Worm (Caenorhabditis elegans) whole organism, young adult: ENCODE measurements around the gene T14A8.2.

Experiments
- B0336.3 ChIP-seq: fragments of 200-800 bp; sonication (Bioruptor generic); IDR thresholded peaks from 2 replicates; pipeline ENCODE4 v1.3.6; 2022; ENCODE audit warnings: missing genetic modification characterization, missing compliant biosample characterization
- F37B4.10 ChIP-seq: fragments of 200-800 bp; sonication (Bioruptor generic); IDR thresholded peaks from 2 replicates; pipeline ENCODE4 v1.3.6; 2022; ENCODE audit warnings: missing genetic modification characterization, missing compliant biosample characterization
- F39B2.1 ChIP-seq: fragments of 200-800 bp; sonication (Bioruptor generic); IDR thresholded peaks from 2 replicates; pipeline ENCODE4 v1.3.6; 2022; ENCODE audit warnings: missing genetic modification reagents, missing genetic modification characterization, missing compliant biosample characterization
- F49E8.2 ChIP-seq: sonication (generic microtip); optimal IDR thresholded peaks from 3 replicates; lab custom pipeline; 2017; ENCODE audit warnings: missing genetic modification characterization, mild to moderate bottlenecking, missing compliant biosample characterization, antibody characterized with exemption, moderate library complexity; ENCODE audit not compliant: insufficient read depth
- F52B5.7 ChIP-seq: sonication (generic microtip); optimal IDR thresholded peaks from 2 replicates; lab custom pipeline; 2016; ENCODE audit warnings: mild to moderate bottlenecking, missing genetic modification characterization, missing compliant biosample characterization
- K12H6.12 ChIP-seq: fragments of 200-800 bp; sonication (Bioruptor generic); optimal IDR thresholded peaks from 2 replicates; lab custom pipeline; 2018; ENCODE audit warnings: mild to moderate bottlenecking, missing genetic modification characterization, missing compliant biosample characterization
- T26A5.8 ChIP-seq: sonication (generic microtip); optimal IDR thresholded peaks from 2 replicates; lab custom pipeline; 2016; ENCODE audit warnings: missing genetic modification characterization, missing compliant biosample characterization
- Y79H2A.3 ChIP-seq: fragments of 200-800 bp; sonication (Bioruptor generic); conservative IDR thresholded peaks from 2 replicates; pipeline ENCODE4 v1.3.6; 2022; ENCODE audit warnings: missing genetic modification reagents, missing genetic modification characterization, missing compliant biosample characterization
- aptf-2 ChIP-seq: fragments of 200-800 bp; sonication (Bioruptor generic); conservative IDR thresholded peaks from 2 replicates; pipeline ENCODE4 v1.3.6; 2022; ENCODE audit warnings: missing genetic modification reagents, missing genetic modification characterization, missing compliant biosample characterization
- aptf-3 ChIP-seq: fragments of 200-800 bp; sonication (Bioruptor generic); IDR thresholded peaks from 2 replicates; pipeline ENCODE4 v1.3.6; 2022; ENCODE audit warnings: missing genetic modification characterization, missing compliant biosample characterization
- atf-7 ChIP-seq: sonication (generic microtip); optimal IDR thresholded peaks from 2 replicates; lab custom pipeline; 2017; ENCODE audit warnings: mild to moderate bottlenecking, missing genetic modification characterization, missing compliant biosample characterization
- attf-3 ChIP-seq: fragments of 200-800 bp; sonication (Bioruptor generic); conservative IDR thresholded peaks from 2 replicates; pipeline ENCODE4 v1.3.6; 2022; ENCODE audit warnings: missing genetic modification reagents, missing genetic modification characterization, missing compliant biosample characterization
- attf-6 ChIP-seq: fragments of 200-800 bp; sonication (Bioruptor generic); IDR thresholded peaks from 2 replicates; pipeline ENCODE4 v1.3.6; 2022; ENCODE audit warnings: missing genetic modification reagents, missing genetic modification characterization, missing compliant biosample characterization
- ceh-27 ChIP-seq: fragments of 200-800 bp; sonication (Bioruptor generic); optimal IDR thresholded peaks from 2 replicates; lab custom pipeline; 2018; ENCODE audit warnings: mild to moderate bottlenecking, missing genetic modification characterization, moderate library complexity, missing compliant biosample characterization
- ceh-40 ChIP-seq: fragments of 200-800 bp; sonication (Bioruptor generic); IDR thresholded peaks from 2 replicates; pipeline ENCODE4 v1.3.6; 2022; ENCODE audit warnings: missing genetic modification characterization, missing compliant biosample characterization
- die-1 ChIP-seq: sonication (generic microtip); optimal IDR thresholded peaks from 2 replicates; lab custom pipeline; 2016; ENCODE audit warnings: missing genotype, mild to moderate bottlenecking, missing genetic modification characterization, missing compliant biosample characterization
- dpl-1 ChIP-seq: fragments of 150-350 bp; optimal IDR thresholded peaks from 2 replicates; lab custom pipeline; 2014; ENCODE audit warnings: missing biosample characterization, missing genetic modification reagents, missing genetic modification characterization
- egl-18 ChIP-seq: fragments of 200-800 bp; sonication (Bioruptor generic); IDR thresholded peaks from 2 replicates; pipeline ENCODE4 v1.3.6; 2022; ENCODE audit warnings: missing genetic modification reagents, missing genetic modification characterization, missing compliant biosample characterization
- egl-44 ChIP-seq: fragments of 200-800 bp; sonication (Bioruptor generic); IDR thresholded peaks from 2 replicates; pipeline ENCODE4 v1.3.6; 2022; ENCODE audit warnings: missing genetic modification reagents, missing genetic modification characterization, missing compliant biosample characterization
- ekl-4 ChIP-seq: fragments of 200-800 bp; sonication (Bioruptor generic); IDR thresholded peaks from 2 replicates; pipeline ENCODE4 v1.3.6; 2022; ENCODE audit warnings: missing genetic modification reagents, missing genetic modification characterization, missing compliant biosample characterization
- ets-4 ChIP-seq: fragments of 200-800 bp; sonication (Bioruptor generic); optimal IDR thresholded peaks from 2 replicates; lab custom pipeline; 2018; ENCODE audit warnings: mild to moderate bottlenecking, missing genetic modification characterization, missing compliant biosample characterization
- gei-17 ChIP-seq: fragments of 200-800 bp; sonication (Bioruptor generic); optimal IDR thresholded peaks from 2 replicates; lab custom pipeline; 2018; ENCODE audit warnings: mild to moderate bottlenecking, missing genetic modification characterization, missing compliant biosample characterization
- hlh-12 ChIP-seq: sonication (generic microtip); optimal IDR thresholded peaks from 2 replicates; lab custom pipeline; 2016; ENCODE audit warnings: missing genetic modification characterization, missing compliant biosample characterization
- hmg-1.2 ChIP-seq: fragments of 200-800 bp; sonication (Bioruptor generic); IDR thresholded peaks from 2 replicates; pipeline ENCODE4 v1.3.6; 2022; ENCODE audit warnings: missing genetic modification reagents, missing genetic modification characterization, missing compliant biosample characterization
- let-526 ChIP-seq: fragments of 200-800 bp; sonication (Bioruptor generic); IDR thresholded peaks from 2 replicates; pipeline ENCODE4 v1.3.6; 2022; ENCODE audit warnings: missing genetic modification reagents, missing genetic modification characterization, missing compliant biosample characterization
- lin-40 ChIP-seq: sonication (generic microtip); optimal IDR thresholded peaks from 2 replicates; lab custom pipeline; 2016; ENCODE audit warnings: missing genetic modification characterization, mild to moderate bottlenecking, missing compliant biosample characterization, missing genotype, missing genetic modification reagents
- lir-1 ChIP-seq: fragments of 200-800 bp; sonication (Bioruptor generic); conservative IDR thresholded peaks from 2 replicates; pipeline ENCODE4 v1.3.6; 2022; ENCODE audit warnings: missing genetic modification reagents, missing genetic modification characterization, missing compliant biosample characterization
- lsy-27 ChIP-seq: sonication (generic microtip); optimal IDR thresholded peaks from 2 replicates; lab custom pipeline; 2017; ENCODE audit warnings: missing genetic modification characterization, mild to moderate bottlenecking, missing compliant biosample characterization, antibody characterized with exemption, missing genotype, borderline replicate concordance; ENCODE audit not compliant: insufficient read depth
- madf-6 ChIP-seq: fragments of 200-800 bp; sonication (Bioruptor generic); IDR thresholded peaks from 2 replicates; pipeline ENCODE4 v1.3.6; 2022; ENCODE audit warnings: missing genetic modification reagents, missing genetic modification characterization, missing compliant biosample characterization
- madf-8 ChIP-seq: fragments of 200-800 bp; sonication (Bioruptor generic); conservative IDR thresholded peaks from 2 replicates; pipeline ENCODE4 v1.3.6; 2022; ENCODE audit warnings: missing genetic modification reagents, missing genetic modification characterization, missing compliant biosample characterization
- nfya-2 ChIP-seq: fragments of 200-800 bp; sonication (Bioruptor generic); IDR thresholded peaks from 2 replicates; pipeline ENCODE4 v1.3.6; 2022; ENCODE audit warnings: missing genetic modification reagents, missing genetic modification characterization, missing compliant biosample characterization
- nhr-27 ChIP-seq: fragments of 200-800 bp; sonication (Bioruptor generic); optimal IDR thresholded peaks from 2 replicates; lab custom pipeline; 2018; ENCODE audit warnings: mild to moderate bottlenecking, missing genetic modification characterization, moderate library complexity, missing compliant biosample characterization
- nhr-90 ChIP-seq: sonication (generic microtip); optimal IDR thresholded peaks from 2 replicates; lab custom pipeline; 2016; ENCODE audit warnings: missing genotype, mild to moderate bottlenecking, missing genetic modification characterization, missing compliant biosample characterization
- rec-8 ChIP-seq, 2 experiments: sonication (generic microtip); optimal IDR thresholded peaks; 2 replicates each; lab custom pipeline; 2016; ENCODE audit warnings: mild to moderate bottlenecking in 2 of 2, missing genetic modification characterization in 2 of 2, missing genetic modification reagents in 2 of 2, missing genotype in 2 of 2, missing biosample characterization in 1 of 2, missing compliant biosample characterization in 1 of 2, moderate library complexity in 1 of 2
- rpc-1 ChIP-seq, 2 experiments: fragments of 150-350 bp in 1 of 2; sonication (generic microtip) in 1 of 2; optimal IDR thresholded peaks; 2 replicates each; lab custom pipeline; 2014 to 2018; ENCODE audit warnings: missing biosample characterization in 1 of 2, missing genetic modification characterization in 1 of 2, missing genetic modification reagents in 1 of 2, missing genotype in 1 of 2
- snpc-1.1 ChIP-seq: sonication (generic microtip); optimal IDR thresholded peaks from 2 replicates; lab custom pipeline; 2017; ENCODE audit warnings: missing genetic modification characterization, mild to moderate bottlenecking, missing compliant biosample characterization, antibody characterized with exemption, moderate library complexity, missing genotype, missing genetic modification reagents; ENCODE audit not compliant: insufficient read depth
- snpc-1.3 ChIP-seq: sonication (generic microtip); optimal IDR thresholded peaks from 2 replicates; lab custom pipeline; 2017; ENCODE audit warnings: missing genetic modification characterization, mild to moderate bottlenecking, missing compliant biosample characterization, antibody characterized with exemption, moderate library complexity, missing genotype, missing genetic modification reagents; ENCODE audit not compliant: insufficient read depth
- snpc-4 ChIP-seq, 5 experiments: fragments of 150-350 bp in 1 of 5; sonication (generic microtip) in 4 of 5; optimal IDR thresholded peaks; 2 replicates each; lab custom pipeline; 2014 to 2018; ENCODE audit warnings: missing genetic modification characterization in 5 of 5, missing biosample characterization in 3 of 5, antibody characterized with exemption in 2 of 5, mild to moderate bottlenecking in 2 of 5, missing compliant biosample characterization in 2 of 5, missing genotype in 2 of 5, moderate library complexity in 2 of 5, missing genetic modification reagents in 1 of 5
- tbp1 ChIP-seq: fragments of 200-800 bp; sonication (Bioruptor generic); optimal IDR thresholded peaks from 2 replicates; lab custom pipeline; 2018; ENCODE audit warnings: mild to moderate bottlenecking, missing genetic modification characterization, missing compliant biosample characterization
- tbx-9 ChIP-seq: sonication (generic microtip); optimal IDR thresholded peaks from 2 replicates; lab custom pipeline; 2016; ENCODE audit warnings: borderline replicate concordance, missing genetic modification characterization, inconsistent platforms, missing compliant biosample characterization
- tlf-1 ChIP-seq: fragments of 200-800 bp; sonication (Bioruptor generic); optimal IDR thresholded peaks from 2 replicates; lab custom pipeline; 2018; ENCODE audit warnings: mild to moderate bottlenecking, missing genetic modification characterization, missing compliant biosample characterization
- unc-130 ChIP-seq: sonication (generic microtip); optimal IDR thresholded peaks from 2 replicates; lab custom pipeline; 2016; ENCODE audit warnings: missing genetic modification reagents, missing genetic modification characterization, missing compliant biosample characterization
- zim-3 ChIP-seq: sonication (generic microtip); optimal IDR thresholded peaks from 2 replicates; lab custom pipeline; 2017; ENCODE audit warnings: mild to moderate bottlenecking, missing genetic modification characterization, moderate library complexity, missing compliant biosample characterization
- ztf-22 ChIP-seq: fragments of 200-800 bp; sonication (Bioruptor generic); optimal IDR thresholded peaks from 2 replicates; lab custom pipeline; 2018; ENCODE audit warnings: mild to moderate bottlenecking, missing genetic modification characterization, moderate library complexity, missing compliant biosample characterization
- ztf-26 ChIP-seq: sonication (generic microtip); optimal IDR thresholded peaks from 2 replicates; lab custom pipeline; 2017; ENCODE audit warnings: missing genetic modification characterization, missing compliant biosample characterization
- ztf-28 ChIP-seq: fragments of 200-800 bp; sonication (Bioruptor generic); IDR thresholded peaks from 2 replicates; pipeline ENCODE4 v1.3.6; 2022; ENCODE audit warnings: missing genetic modification reagents, missing genetic modification characterization, missing compliant biosample characterization
- ztf-3 ChIP-seq: fragments of 200-800 bp; sonication (Bioruptor generic); optimal IDR thresholded peaks from 2 replicates; lab custom pipeline; 2018; ENCODE audit warnings: mild to moderate bottlenecking, missing genetic modification characterization, missing compliant biosample characterization

The T14A8.2 gene

DNA sequence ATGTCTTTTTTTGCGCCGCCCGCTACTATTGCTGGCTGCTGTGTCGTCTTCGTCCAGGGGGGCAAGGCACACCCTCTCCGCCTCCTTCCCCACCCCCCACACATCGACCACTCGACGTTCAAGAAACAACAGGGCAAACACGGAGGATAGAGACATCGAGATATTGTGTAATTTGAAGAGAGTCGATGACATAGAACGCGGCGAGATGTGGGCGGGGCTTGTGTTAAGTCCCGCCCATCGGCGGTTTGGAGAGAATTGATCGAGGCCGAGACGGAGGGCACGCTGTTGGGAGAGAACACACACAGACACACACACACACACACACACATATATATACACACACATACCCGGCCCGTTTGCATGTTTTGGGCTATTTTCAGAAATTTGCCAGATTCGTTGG, 23.2 kb upstream of the T14A8.2 start (continued):
- no peak for TF ChIP-seq T26A5.8 (tag; lab: Kevin White, UChicago)
- TF ChIP-seq lin-40 (tag; lab: Kevin White, UChicago) = peak; percentile 77
- TF ChIP-seq snpc-1.1 (tag; lab: Kevin White, UChicago) = no peak
- no peak for TF ChIP-seq rec-8 (tag; optimal IDR thresholded peaks at IDR 0.05; lab: Kevin White, UChicago)
- no peak for TF ChIP-seq aptf-2 (GFP tag; lab: Robert Waterston, UW)
- TF ChIP-seq F37B4.10 (GFP tag; lab: Robert Waterston, UW) = no peak
- no peak for TF ChIP-seq unc-130 (GFP tag; lab: Kevin White, UChicago)
- TF ChIP-seq ekl-4 = 0 out of 2 replicates have a peak, but pooled peaks have one; percentile 53
- TF ChIP-seq let-526 (GFP tag; lab: Robert Waterston, UW) = no peak
- no peak for TF ChIP-seq rpc-1 (optimal IDR thresholded peaks at IDR 0.05; lab: Kevin White, UChicago)
- no peak for TF ChIP-seq rpc-1 (tag; optimal IDR thresholded peaks at IDR 0.05; lab: Kevin White, UChicago)
- TF ChIP-seq hmg-1.2 (GFP tag; lab: Robert Waterston, UW) = peak; percentile 80
- TF ChIP-seq ztf-28 (GFP tag; lab: Robert Waterston, UW) = no peak
- TF ChIP-seq tbp1 (GFP tag; lab: Kevin White, UChicago) = peak; percentile 30
- TF ChIP-seq hlh-12 = no peak
- peak; percentile 46 for TF ChIP-seq gei-17
- no peak for TF ChIP-seq ceh-40 (GFP tag; lab: Robert Waterston, UW)
- TF ChIP-seq dpl-1 (GFP tag; lab: Kevin White, UChicago) = no peak
- no peak for TF ChIP-seq madf-8 (GFP tag; lab: Robert Waterston, UW)
- peak; percentile 79 for TF ChIP-seq B0336.3 (GFP tag; lab: Robert Waterston, UW)
- TF ChIP-seq nhr-27 = peak; percentile 34
- TF ChIP-seq lir-1 = no peak
- TF ChIP-seq F39B2.1 (GFP tag; lab: Robert Waterston, UW) = no peak
- no peak for TF ChIP-seq Y79H2A.3 (GFP tag; lab: Robert Waterston, UW)
- no peak for TF ChIP-seq zim-3 (tag; lab: Kevin White, UChicago)
- TF ChIP-seq ets-4 (GFP tag; lab: Kevin White, UChicago) = no peak
- peak; percentile 69 for TF ChIP-seq ztf-26 (tag; lab: Kevin White, UChicago)
- no peak for TF ChIP-seq attf-3 (GFP tag; lab: Robert Waterston, UW)
- TF ChIP-seq tlf-1 = no peak
- no peak for TF ChIP-seq snpc-4 (GFP tag; optimal IDR thresholded peaks at IDR 0.05; lab: Kevin White, UChicago)
- peak in 3 of 4 experiments; percentile 15 to 63 (median 54) for TF ChIP-seq snpc-4 (tag; optimal IDR thresholded peaks at IDR 0.05; lab: Kevin White, UChicago)
- peak; percentile 79 for TF ChIP-seq K12H6.12 (tag; lab: Kevin White, UChicago)
- peak; percentile 66 for TF ChIP-seq nhr-90 (tag; lab: Kevin White, UChicago)
- TF ChIP-seq ztf-3 = no peak
- 0 out of 2 replicates have a peak, but pooled peaks have one; percentile 21 for TF ChIP-seq egl-44
- TF ChIP-seq F52B5.7 (tag; lab: Kevin White, UChicago) = peak; percentile 78
- no peak for TF ChIP-seq egl-18 (GFP tag; lab: Robert Waterston, UW)
- no peak for TF ChIP-seq tbx-9 (tag; lab: Kevin White, UChicago)
- no peak for TF ChIP-seq F49E8.2 (tag; lab: Kevin White, UChicago)
- TF ChIP-seq lsy-27 (tag; lab: Kevin White, UChicago) = peak; percentile 51
- no peak for TF ChIP-seq ztf-22 (GFP tag; lab: Kevin White, UChicago)
- TF ChIP-seq ceh-27 = peak; percentile 82
- TF ChIP-seq atf-7 = peak; percentile 33
- TF ChIP-seq die-1 (tag; lab: Kevin White, UChicago) = peak; percentile 53
- TF ChIP-seq snpc-1.3 (tag; lab: Kevin White, UChicago) = no peak
- no peak for TF ChIP-seq attf-6 (GFP tag; lab: Robert Waterston, UW)
- no peak for TF ChIP-seq madf-6 (GFP tag; lab: Robert Waterston, UW)
- no peak for TF ChIP-seq nfya-2 (GFP tag; lab: Robert Waterston, UW)
- TF ChIP-seq aptf-3 (GFP tag; lab: Robert Waterston, UW) = no peak
